Worm (Caenorhabditis elegans) whole organism, mixed stage, embryonic: ENCODE data around the gene hid-1.

ENCODE experiments used
- M03D4.4 ChIP-seq: sonication (generic microtip); optimal IDR thresholded peaks from 2 replicates; lab custom pipeline; 2017; ENCODE audit warnings: mild to moderate bottlenecking, missing genetic modification characterization, missing compliant biosample characterization
- bed-3 ChIP-seq: fragments of 200-800 bp; sonication (Bioruptor generic); optimal IDR thresholded peaks from 3 replicates; lab custom pipeline; 2018; ENCODE audit warnings: mild to moderate bottlenecking, missing genetic modification characterization, moderate library complexity, missing compliant biosample characterization
- blmp-1 ChIP-seq: fragments of 150-350 bp; optimal IDR thresholded peaks from 2 replicates; lab custom pipeline; 2014; ENCODE audit warnings: missing biosample characterization, missing genetic modification characterization
- ceh-39 ChIP-seq: fragments of 150-350 bp; optimal IDR thresholded peaks from 2 replicates; lab custom pipeline; 2014; ENCODE audit warnings: missing biosample characterization, missing genetic modification characterization
- ceh-43 ChIP-seq: fragments of 200-800 bp; sonication (Bioruptor generic); optimal IDR thresholded peaks from 2 replicates; lab custom pipeline; 2018; ENCODE audit warnings: mild to moderate bottlenecking, missing genetic modification characterization, moderate library complexity, missing compliant biosample characterization
- ceh-83 ChIP-seq: fragments of 200-800 bp; sonication (Bioruptor generic); optimal IDR thresholded peaks from 2 replicates; lab custom pipeline; 2018; ENCODE audit warnings: mild to moderate bottlenecking, missing genetic modification characterization, missing compliant biosample characterization
- ces-1 ChIP-seq: fragments of 150-350 bp; optimal IDR thresholded peaks from 2 replicates; lab custom pipeline; 2014; ENCODE audit warnings: missing biosample characterization, missing genetic modification reagents, missing genetic modification characterization
- cnd-1 ChIP-seq: fragments of 200-800 bp; sonication (Bioruptor generic); optimal IDR thresholded peaks from 2 replicates; lab custom pipeline; 2018; ENCODE audit warnings: mild to moderate bottlenecking, missing genetic modification characterization, missing compliant biosample characterization
- drap-1 ChIP-seq: fragments of 200-800 bp; sonication (Bioruptor generic); optimal IDR thresholded peaks from 3 replicates; lab custom pipeline; 2018; ENCODE audit warnings: mild to moderate bottlenecking, missing genetic modification characterization, missing compliant biosample characterization
- elt-1 ChIP-seq: sonication (generic microtip); optimal IDR thresholded peaks from 2 replicates; lab custom pipeline; 2017; ENCODE audit warnings: missing genetic modification characterization, mild to moderate bottlenecking, missing compliant biosample characterization, antibody characterized with exemption, moderate library complexity, borderline replicate concordance; ENCODE audit not compliant: insufficient read depth
- elt-3 ChIP-seq: fragments of 150-350 bp; optimal IDR thresholded peaks from 2 replicates; lab custom pipeline; 2014; ENCODE audit warnings: missing biosample characterization, missing genetic modification characterization
- flh-1 ChIP-seq: fragments of 200-800 bp; sonication (Bioruptor generic); optimal IDR thresholded peaks from 2 replicates; lab custom pipeline; 2018; ENCODE audit warnings: mild to moderate bottlenecking, missing genetic modification characterization, moderate library complexity, missing compliant biosample characterization
- ham-2 ChIP-seq: fragments of 200-800 bp; sonication (Bioruptor generic); optimal IDR thresholded peaks from 2 replicates; lab custom pipeline; 2018; ENCODE audit warnings: mild to moderate bottlenecking, missing genetic modification characterization, missing compliant biosample characterization
- hlh-1 ChIP-seq: fragments of 150-350 bp; optimal IDR thresholded peaks from 2 replicates; lab custom pipeline; 2014; ENCODE audit warnings: missing biosample characterization, missing genetic modification reagents, missing genetic modification characterization
- lin-13 ChIP-seq: fragments of 150-350 bp; optimal IDR thresholded peaks from 2 replicates; lab custom pipeline; 2014; ENCODE audit warnings: missing biosample characterization, missing genetic modification characterization
- lin-32 ChIP-seq: fragments of 200-800 bp; sonication (Bioruptor generic); optimal IDR thresholded peaks from 2 replicates; lab custom pipeline; 2018; ENCODE audit warnings: mild to moderate bottlenecking, missing genetic modification characterization, missing compliant biosample characterization
- lsy-2 ChIP-seq: fragments of 150-350 bp; optimal IDR thresholded peaks from 2 replicates; lab custom pipeline; 2014; ENCODE audit warnings: missing biosample characterization, missing genetic modification characterization
- mab-5 ChIP-seq: fragments of 150-350 bp; optimal IDR thresholded peaks from 2 replicates; lab custom pipeline; 2014; ENCODE audit warnings: missing biosample characterization, missing genetic modification characterization
- mep-1 ChIP-seq: fragments of 150-350 bp; optimal IDR thresholded peaks from 2 replicates; lab custom pipeline; 2017; ENCODE audit warnings: missing biosample characterization, missing genetic modification reagents, missing genetic modification characterization, inconsistent platforms
- mls-2 ChIP-seq: sonication (generic microtip); optimal IDR thresholded peaks from 2 replicates; lab custom pipeline; 2016; ENCODE audit warnings: mild to moderate bottlenecking, missing genetic modification characterization, moderate library complexity, missing compliant biosample characterization
- nhr-12 ChIP-seq: fragments of 150-350 bp; optimal IDR thresholded peaks from 2 replicates; lab custom pipeline; 2014; ENCODE audit warnings: missing biosample characterization, missing genetic modification characterization
- nhr-2 ChIP-seq: fragments of 150-350 bp; optimal IDR thresholded peaks from 2 replicates; lab custom pipeline; 2014; ENCODE audit warnings: missing biosample characterization, missing genetic modification characterization
- nhr-237 ChIP-seq: fragments of 150-350 bp; optimal IDR thresholded peaks from 2 replicates; lab custom pipeline; 2014; ENCODE audit warnings: missing biosample characterization, missing genetic modification characterization
- nhr-28 ChIP-seq: fragments of 150-350 bp; optimal IDR thresholded peaks from 2 replicates; lab custom pipeline; 2014; ENCODE audit warnings: missing biosample characterization, missing genetic modification characterization
- nhr-76 ChIP-seq: sonication (generic microtip); optimal IDR thresholded peaks from 2 replicates; lab custom pipeline; 2017; ENCODE audit warnings: missing biosample characterization, missing genetic modification characterization
- pha-4 ChIP-seq: fragments of 150-350 bp; optimal IDR thresholded peaks from 2 replicates; lab custom pipeline; 2018; ENCODE audit warnings: missing biosample characterization, missing genetic modification reagents, missing genetic modification characterization
- sem-2 ChIP-seq: fragments of 200-800 bp; sonication (Bioruptor generic); optimal IDR thresholded peaks from 2 replicates; lab custom pipeline; 2018; ENCODE audit warnings: mild to moderate bottlenecking, missing genetic modification characterization, missing compliant biosample characterization
- snpc-4 ChIP-seq: fragments of 150-350 bp; optimal IDR thresholded peaks from 2 replicates; lab custom pipeline; 2014; ENCODE audit warnings: missing biosample characterization, missing genetic modification characterization
- sptf-1 ChIP-seq: sonication (generic microtip); optimal IDR thresholded peaks from 2 replicates; lab custom pipeline; 2017; ENCODE audit warnings: mild to moderate bottlenecking, missing genetic modification characterization, moderate library complexity, missing compliant biosample characterization
- tbx-8 ChIP-seq: fragments of 200-800 bp; sonication (Bioruptor generic); optimal IDR thresholded peaks from 2 replicates; lab custom pipeline; 2018; ENCODE audit warnings: mild to moderate bottlenecking, missing genetic modification characterization, moderate library complexity, missing compliant biosample characterization
- unc-120 ChIP-seq: sonication (generic microtip); optimal IDR thresholded peaks from 2 replicates; lab custom pipeline; 2017; ENCODE audit warnings: missing genetic modification characterization, missing compliant biosample characterization; ENCODE audit not compliant: poor library complexity, severe bottlenecking
- unc-39 ChIP-seq: fragments of 150-350 bp; optimal IDR thresholded peaks from 2 replicates; lab custom pipeline; 2014; ENCODE audit warnings: missing biosample characterization, missing genetic modification characterization
- unc-62 ChIP-seq: fragments of 150-350 bp; optimal IDR thresholded peaks from 2 replicates; lab custom pipeline; 2014; ENCODE audit warnings: missing biosample characterization, missing genetic modification reagents, missing genetic modification characterization
- zip-8 ChIP-seq: fragments of 150-350 bp; optimal IDR thresholded peaks from 2 replicates; lab custom pipeline; 2014; ENCODE audit warnings: missing biosample characterization, missing genetic modification characterization
- ztf-11 ChIP-seq: fragments of 150-350 bp; optimal IDR thresholded peaks from 2 replicates; lab custom pipeline; 2014; ENCODE audit warnings: missing biosample characterization, missing genetic modification characterization

hid-1 gene

DNA sequence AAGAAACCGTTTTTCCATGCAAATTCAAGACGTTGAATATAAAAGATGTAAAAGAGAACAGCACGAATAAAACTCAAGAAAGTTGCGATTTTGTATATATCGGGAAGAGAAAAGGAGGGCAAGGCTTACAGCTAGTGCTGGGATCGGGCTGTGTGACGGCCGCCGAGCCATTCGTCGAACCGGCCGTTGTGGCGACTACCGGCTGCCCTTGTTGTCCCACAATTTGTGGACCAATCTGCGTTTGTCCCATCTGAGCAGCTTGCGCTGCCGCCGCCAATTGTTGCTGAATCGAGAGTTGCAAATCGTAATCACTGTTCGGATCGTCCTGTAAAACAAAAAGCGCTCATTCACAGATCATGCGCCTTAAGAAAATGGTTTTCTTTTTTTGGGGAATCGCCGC lies 41.6 kb upstream of the hid-1 start:
- no peak for TF ChIP-seq nhr-12 (tag; lab: Kevin White, UChicago)

DNA sequence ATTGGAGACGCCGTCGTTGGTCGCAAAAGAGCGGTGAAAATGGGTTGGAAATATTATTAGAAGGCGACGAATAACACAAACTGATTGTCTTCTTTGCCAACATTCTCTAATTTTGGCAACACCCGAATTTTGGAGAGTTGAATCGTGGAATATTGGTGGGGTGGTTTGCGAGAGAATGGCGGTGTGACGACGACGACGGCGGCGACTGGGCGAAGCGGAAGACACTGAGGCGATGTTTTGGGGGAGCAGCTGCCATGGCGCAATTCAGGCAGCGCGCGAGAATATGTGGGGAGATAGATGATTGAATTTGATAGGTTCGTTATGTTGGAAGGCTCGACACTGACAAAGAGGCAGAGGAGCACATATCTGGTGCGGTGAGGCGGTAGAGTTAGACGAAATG lies 37.9 kb upstream of the hid-1 start:
- TF ChIP-seq nhr-237 (tag; lab: Kevin White, UChicago): no peak
- TF ChIP-seq ces-1: peak; percentile 42

DNA sequence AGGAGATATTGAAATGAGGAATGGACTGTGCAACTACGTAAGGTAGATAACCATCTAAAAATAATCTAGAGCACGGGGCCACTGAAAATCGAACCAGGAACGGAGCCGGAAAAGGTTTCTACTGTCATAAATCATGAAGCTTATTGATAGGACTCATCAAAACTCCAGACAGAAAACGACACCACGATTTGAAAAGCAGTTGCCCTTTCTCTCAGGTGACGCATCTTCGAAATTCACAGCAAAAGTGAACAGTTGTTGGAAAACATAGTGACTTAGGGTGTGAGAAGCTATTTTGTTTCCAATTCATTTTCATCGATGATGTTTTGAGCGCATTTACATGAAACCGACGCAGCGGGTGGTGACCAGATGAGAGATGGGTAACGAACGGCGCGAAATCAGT lies 36.6 kb upstream of the hid-1 start:
- no peak for TF ChIP-seq ham-2 (GFP tag; lab: Kevin White, UChicago)
- peak; percentile 98 for TF ChIP-seq hlh-1 (tag; lab: Kevin White, UChicago)
- TF ChIP-seq ztf-11: no peak
- TF ChIP-seq cnd-1 (tag; lab: Kevin White, UChicago): no peak
- peak; percentile 11 for TF ChIP-seq unc-120 (tag; lab: Kevin White, UChicago)
- TF ChIP-seq unc-62: peak; percentile 54
- TF ChIP-seq snpc-4 (tag; lab: Kevin White, UChicago): no peak

ce11 chrX:2452716-2453115 lies 36.1 kb upstream of the hid-1 start:
- TF ChIP-seq nhr-12 (tag; lab: Kevin White, UChicago) (no peak), M03D4.4 (tag; lab: Kevin White, UChicago) (no peak), ceh-43 (GFP tag; lab: Kevin White, UChicago) (no peak), sem-2 (GFP tag; lab: Kevin White, UChicago) (no peak), unc-39 (no peak), mep-1 (tag; lab: Kevin White, UChicago) (no peak), nhr-237 (tag; lab: Kevin White, UChicago) (no peak), ztf-11 (no peak), nhr-28 (tag; lab: Kevin White, UChicago) (no peak), unc-62 (no peak), nhr-76 (no peak), snpc-4 (tag; lab: Kevin White, UChicago) (no peak), ceh-39 (tag; lab: Kevin White, UChicago) (peak; percentile 72), mab-5 (tag; lab: Kevin White, UChicago) (no peak), tbx-8 (GFP tag; lab: Kevin White, UChicago) (no peak), flh-1 (GFP tag; lab: Kevin White, UChicago) (no peak), nhr-2 (tag; lab: Kevin White, UChicago) (peak; percentile 76), blmp-1 (no peak), bed-3 (GFP tag; lab: Kevin White, UChicago) (no peak), lin-13 (tag; lab: Kevin White, UChicago) (no peak), lin-32 (GFP tag; lab: Kevin White, UChicago) (peak; percentile 27), elt-3 (no peak), mls-2 (peak; percentile 17), elt-1 (tag; lab: Kevin White, UChicago) (no peak), zip-8 (no peak), unc-120 (tag; lab: Kevin White, UChicago) (no peak), lsy-2 (tag; lab: Kevin White, UChicago) (no peak), pha-4 (tag; lab: Kevin White, UChicago) (no peak), drap-1 (GFP tag; lab: Kevin White, UChicago) (no peak), cnd-1 (tag; lab: Kevin White, UChicago) (peak; percentile 47), ces-1 (no peak), sptf-1 (tag; lab: Kevin White, UChicago) (no peak), ham-2 (GFP tag; lab: Kevin White, UChicago) (no peak), ceh-83 (GFP tag; lab: Kevin White, UChicago) (no peak), hlh-1 (tag; lab: Kevin White, UChicago) (no peak)

ce11 chrX:2454914-2455313 lies 33.9 kb upstream of the hid-1 start:
- TF ChIP-seq ces-1 (peak; percentile 91), elt-3 (no peak)
